Worm (Caenorhabditis elegans) whole organism, mixed stage, embryonic: Measurements from ENCODE around the gene lgc-10.

Source experiments
- M03D4.4 ChIP-seq: sonication (generic microtip); optimal IDR thresholded peaks from 2 replicates; lab custom pipeline; 2017; ENCODE audit warnings: mild to moderate bottlenecking, missing genetic modification characterization, missing compliant biosample characterization
- bed-3 ChIP-seq: fragments of 200-800 bp; sonication (Bioruptor generic); optimal IDR thresholded peaks from 3 replicates; lab custom pipeline; 2018; ENCODE audit warnings: mild to moderate bottlenecking, missing genetic modification characterization, moderate library complexity, missing compliant biosample characterization
- blmp-1 ChIP-seq: fragments of 150-350 bp; optimal IDR thresholded peaks from 2 replicates; lab custom pipeline; 2014; ENCODE audit warnings: missing biosample characterization, missing genetic modification characterization
- ceh-39 ChIP-seq: fragments of 150-350 bp; optimal IDR thresholded peaks from 2 replicates; lab custom pipeline; 2014; ENCODE audit warnings: missing biosample characterization, missing genetic modification characterization
- ceh-43 ChIP-seq: fragments of 200-800 bp; sonication (Bioruptor generic); optimal IDR thresholded peaks from 2 replicates; lab custom pipeline; 2018; ENCODE audit warnings: mild to moderate bottlenecking, missing genetic modification characterization, moderate library complexity, missing compliant biosample characterization
- ceh-83 ChIP-seq: fragments of 200-800 bp; sonication (Bioruptor generic); optimal IDR thresholded peaks from 2 replicates; lab custom pipeline; 2018; ENCODE audit warnings: mild to moderate bottlenecking, missing genetic modification characterization, missing compliant biosample characterization
- ces-1 ChIP-seq: fragments of 150-350 bp; optimal IDR thresholded peaks from 2 replicates; lab custom pipeline; 2014; ENCODE audit warnings: missing biosample characterization, missing genetic modification reagents, missing genetic modification characterization
- cnd-1 ChIP-seq: fragments of 200-800 bp; sonication (Bioruptor generic); optimal IDR thresholded peaks from 2 replicates; lab custom pipeline; 2018; ENCODE audit warnings: mild to moderate bottlenecking, missing genetic modification characterization, missing compliant biosample characterization
- drap-1 ChIP-seq: fragments of 200-800 bp; sonication (Bioruptor generic); optimal IDR thresholded peaks from 3 replicates; lab custom pipeline; 2018; ENCODE audit warnings: mild to moderate bottlenecking, missing genetic modification characterization, missing compliant biosample characterization
- elt-1 ChIP-seq: sonication (generic microtip); optimal IDR thresholded peaks from 2 replicates; lab custom pipeline; 2017; ENCODE audit warnings: missing genetic modification characterization, mild to moderate bottlenecking, missing compliant biosample characterization, antibody characterized with exemption, moderate library complexity, borderline replicate concordance; ENCODE audit not compliant: insufficient read depth
- elt-3 ChIP-seq: fragments of 150-350 bp; optimal IDR thresholded peaks from 2 replicates; lab custom pipeline; 2014; ENCODE audit warnings: missing biosample characterization, missing genetic modification characterization
- flh-1 ChIP-seq: fragments of 200-800 bp; sonication (Bioruptor generic); optimal IDR thresholded peaks from 2 replicates; lab custom pipeline; 2018; ENCODE audit warnings: mild to moderate bottlenecking, missing genetic modification characterization, moderate library complexity, missing compliant biosample characterization
- ham-2 ChIP-seq: fragments of 200-800 bp; sonication (Bioruptor generic); optimal IDR thresholded peaks from 2 replicates; lab custom pipeline; 2018; ENCODE audit warnings: mild to moderate bottlenecking, missing genetic modification characterization, missing compliant biosample characterization
- hlh-1 ChIP-seq: fragments of 150-350 bp; optimal IDR thresholded peaks from 2 replicates; lab custom pipeline; 2014; ENCODE audit warnings: missing biosample characterization, missing genetic modification reagents, missing genetic modification characterization
- lin-13 ChIP-seq: fragments of 150-350 bp; optimal IDR thresholded peaks from 2 replicates; lab custom pipeline; 2014; ENCODE audit warnings: missing biosample characterization, missing genetic modification characterization
- lin-32 ChIP-seq: fragments of 200-800 bp; sonication (Bioruptor generic); optimal IDR thresholded peaks from 2 replicates; lab custom pipeline; 2018; ENCODE audit warnings: mild to moderate bottlenecking, missing genetic modification characterization, missing compliant biosample characterization
- lsy-2 ChIP-seq: fragments of 150-350 bp; optimal IDR thresholded peaks from 2 replicates; lab custom pipeline; 2014; ENCODE audit warnings: missing biosample characterization, missing genetic modification characterization
- mep-1 ChIP-seq: fragments of 150-350 bp; optimal IDR thresholded peaks from 2 replicates; lab custom pipeline; 2017; ENCODE audit warnings: missing biosample characterization, missing genetic modification reagents, missing genetic modification characterization, inconsistent platforms
- mls-2 ChIP-seq: sonication (generic microtip); optimal IDR thresholded peaks from 2 replicates; lab custom pipeline; 2016; ENCODE audit warnings: mild to moderate bottlenecking, missing genetic modification characterization, moderate library complexity, missing compliant biosample characterization
- nhr-12 ChIP-seq: fragments of 150-350 bp; optimal IDR thresholded peaks from 2 replicates; lab custom pipeline; 2014; ENCODE audit warnings: missing biosample characterization, missing genetic modification characterization
- nhr-2 ChIP-seq: fragments of 150-350 bp; optimal IDR thresholded peaks from 2 replicates; lab custom pipeline; 2014; ENCODE audit warnings: missing biosample characterization, missing genetic modification characterization
- nhr-237 ChIP-seq: fragments of 150-350 bp; optimal IDR thresholded peaks from 2 replicates; lab custom pipeline; 2014; ENCODE audit warnings: missing biosample characterization, missing genetic modification characterization
- nhr-76 ChIP-seq: sonication (generic microtip); optimal IDR thresholded peaks from 2 replicates; lab custom pipeline; 2017; ENCODE audit warnings: missing biosample characterization, missing genetic modification characterization
- sem-2 ChIP-seq: fragments of 200-800 bp; sonication (Bioruptor generic); optimal IDR thresholded peaks from 2 replicates; lab custom pipeline; 2018; ENCODE audit warnings: mild to moderate bottlenecking, missing genetic modification characterization, missing compliant biosample characterization
- sptf-1 ChIP-seq: sonication (generic microtip); optimal IDR thresholded peaks from 2 replicates; lab custom pipeline; 2017; ENCODE audit warnings: mild to moderate bottlenecking, missing genetic modification characterization, moderate library complexity, missing compliant biosample characterization
- unc-62 ChIP-seq: fragments of 150-350 bp; optimal IDR thresholded peaks from 2 replicates; lab custom pipeline; 2014; ENCODE audit warnings: missing biosample characterization, missing genetic modification reagents, missing genetic modification characterization
- zip-8 ChIP-seq: fragments of 150-350 bp; optimal IDR thresholded peaks from 2 replicates; lab custom pipeline; 2014; ENCODE audit warnings: missing biosample characterization, missing genetic modification characterization
- ztf-11 ChIP-seq: fragments of 150-350 bp; optimal IDR thresholded peaks from 2 replicates; lab custom pipeline; 2014; ENCODE audit warnings: missing biosample characterization, missing genetic modification characterization

Gene lgc-10

ce11 chrIV:6473140-6473539 lies 15.8 kb upstream of the lgc-10 start, which contains the start of gene Y73B6BL.27:
Y73B6BL.27 (minus strand) TSS chrIV:6473240.
- no peak for TF ChIP-seq nhr-2 (tag; lab: Kevin White, UChicago)
- TF ChIP-seq ceh-39 (tag; lab: Kevin White, UChicago): no peak

- TF ChIP-seq bed-3: no peak
- TF ChIP-seq nhr-2 (tag; lab: Kevin White, UChicago): no peak
- TF ChIP-seq elt-1 (tag; lab: Kevin White, UChicago): no peak
- no peak for TF ChIP-seq hlh-1 (tag; lab: Kevin White, UChicago)
- TF ChIP-seq sptf-1 (tag; lab: Kevin White, UChicago): no peak
- TF ChIP-seq cnd-1 (tag; lab: Kevin White, UChicago): peak; percentile 91
- peak; percentile 55 for TF ChIP-seq ces-1 (GFP tag; lab: Kevin White, UChicago)
- TF ChIP-seq blmp-1: no peak
- TF ChIP-seq lin-32 (GFP tag; lab: Kevin White, UChicago): no peak
- TF ChIP-seq mls-2 (tag; lab: Kevin White, UChicago): no peak
- TF ChIP-seq ceh-43 (GFP tag; lab: Kevin White, UChicago): no peak
- no peak for TF ChIP-seq elt-3 (tag; lab: Kevin White, UChicago)
- TF ChIP-seq M03D4.4: no peak
- no peak for TF ChIP-seq nhr-12
- no peak for TF ChIP-seq lin-13 (tag; lab: Kevin White, UChicago)
- TF ChIP-seq zip-8: no peak
- TF ChIP-seq lsy-2: no peak
These were observed 13.8 kb upstream of the lgc-10 start, which contains the start of gene tmed-13 for ce11 chrIV:6471216-6471615. tmed-13 (minus strand) TSS chrIV:6471384.

ce11 chrIV:6464005-6464404 lies 6.6 kb upstream of the lgc-10 start, which contains the start of gene acr-25:
acr-25 (plus strand) TSS chrIV:6464305.
- no peak for TF ChIP-seq lsy-2
- TF ChIP-seq blmp-1: no peak
- TF ChIP-seq drap-1 (GFP tag; lab: Kevin White, UChicago): no peak
- TF ChIP-seq bed-3: no peak
- TF ChIP-seq sem-2: no peak
- no peak for TF ChIP-seq ceh-83
- no peak for TF ChIP-seq ces-1 (GFP tag; lab: Kevin White, UChicago)
- TF ChIP-seq mep-1 (tag; lab: Kevin White, UChicago): no peak
- no peak for TF ChIP-seq elt-1 (tag; lab: Kevin White, UChicago)
- no peak for TF ChIP-seq ztf-11 (tag; lab: Kevin White, UChicago)
- no peak for TF ChIP-seq hlh-1 (tag; lab: Kevin White, UChicago)
- TF ChIP-seq sptf-1 (tag; lab: Kevin White, UChicago): no peak
- TF ChIP-seq unc-62 (GFP tag; lab: Kevin White, UChicago): no peak
- TF ChIP-seq cnd-1 (tag; lab: Kevin White, UChicago): no peak
- TF ChIP-seq nhr-76 (tag; lab: Kevin White, UChicago): no peak
- TF ChIP-seq lin-32 (GFP tag; lab: Kevin White, UChicago): no peak
- TF ChIP-seq lin-13 (tag; lab: Kevin White, UChicago): no peak
- TF ChIP-seq ham-2 (GFP tag; lab: Kevin White, UChicago): no peak
- TF ChIP-seq zip-8: no peak

- TF ChIP-seq sptf-1 (tag; lab: Kevin White, UChicago): no peak
- TF ChIP-seq drap-1 (GFP tag; lab: Kevin White, UChicago): no peak
- no peak for TF ChIP-seq lin-13 (tag; lab: Kevin White, UChicago)
- TF ChIP-seq nhr-237 (tag; lab: Kevin White, UChicago): no peak
- TF ChIP-seq lsy-2: no peak
- TF ChIP-seq flh-1: no peak
These were observed 3.2 kb upstream of the lgc-10 start for ce11 chrIV:6460596-6460995.

ce11 chrIV:6443018-6443417 lies 14.4 kb downstream of the lgc-10 start:
- TF ChIP-seq hlh-1 (tag; lab: Kevin White, UChicago): no peak
- no peak for TF ChIP-seq nhr-237 (tag; lab: Kevin White, UChicago)
- no peak for TF ChIP-seq bed-3
- TF ChIP-seq ceh-39 (tag; lab: Kevin White, UChicago): no peak

ce11 chrIV:6442016-6442618 lies 15.3 kb downstream of the lgc-10 start:
- peak; percentile 54 for TF ChIP-seq ceh-83
- no peak for TF ChIP-seq ham-2 (GFP tag; lab: Kevin White, UChicago)
